Worm (Caenorhabditis elegans): Measurements from ENCODE around the gene Y73B6A.1.

DNA sequence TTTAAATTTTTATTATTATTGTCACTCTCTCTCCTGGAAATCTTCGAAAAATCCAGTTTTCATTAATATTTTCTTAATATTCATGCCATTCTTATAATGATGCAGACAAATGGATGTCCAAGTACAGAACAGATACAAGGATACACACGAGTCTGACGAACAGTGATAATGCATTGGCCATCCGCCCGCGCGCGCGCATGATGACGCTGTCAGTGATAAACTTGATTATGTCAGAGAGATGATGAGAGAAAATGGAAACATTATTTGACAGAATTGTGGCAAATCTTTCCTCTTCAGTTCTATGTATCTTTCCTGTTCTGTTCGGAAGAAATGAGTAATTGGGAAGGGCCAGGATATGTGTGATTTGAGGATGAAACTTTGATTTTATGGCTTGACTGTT is 12.1 kb downstream of the Y73B6A.1 start:
- TF ChIP-seq nhr-11 (tag; optimal IDR thresholded peaks at IDR 0.05) (no peak), dve-1 (tag; optimal IDR thresholded peaks at IDR 0.05) (no peak), pros-1 (tag; optimal IDR thresholded peaks at IDR 0.05) (no peak), ceh-19 (GFP tag; optimal IDR thresholded peaks at IDR 0.05) (no peak), unc-3 (GFP tag; conservative IDR thresholded peaks at IDR 0.05) (no peak), unc-3 (tag; optimal IDR thresholded peaks at IDR 0.05) (no peak), hlh-8 (tag; optimal IDR thresholded peaks at IDR 0.05) (no peak), elt-4 (tag; optimal IDR thresholded peaks at IDR 0.05) (no peak), pqm-1 (tag; optimal IDR thresholded peaks at IDR 0.05) (no peak)
